Worm (Caenorhabditis elegans) whole organism, L2 larva: Measurements from ENCODE around the gene Y48E1C.4.

Experiments
- C34F6.9 ChIP-seq: fragments of 150-350 bp; optimal IDR thresholded peaks from 2 replicates; lab custom pipeline; 2014; ENCODE audit warnings: missing biosample characterization, missing genetic modification characterization
- R02D3.7 ChIP-seq: fragments of 150-350 bp; optimal IDR thresholded peaks from 2 replicates; lab custom pipeline; 2014; ENCODE audit warnings: missing biosample characterization, missing genetic modification characterization
- Y55F3AM.14 ChIP-seq: fragments of 200-800 bp; sonication (Bioruptor generic); optimal IDR thresholded peaks from 2 replicates; lab custom pipeline; 2018; ENCODE audit warnings: mild to moderate bottlenecking, missing genetic modification characterization, missing compliant biosample characterization
- ZK546.5 ChIP-seq: sonication (generic microtip); optimal IDR thresholded peaks from 2 replicates; lab custom pipeline; 2017; ENCODE audit warnings: missing biosample characterization, missing genetic modification characterization
- alr-1 ChIP-seq: fragments of 150-350 bp; optimal IDR thresholded peaks from 2 replicates; lab custom pipeline; 2014; ENCODE audit warnings: missing biosample characterization, missing genetic modification characterization
- aly-2 ChIP-seq: fragments of 150-350 bp; optimal IDR thresholded peaks from 2 replicates; lab custom pipeline; 2014; ENCODE audit warnings: missing biosample characterization, missing genetic modification characterization
- ama-1 ChIP-seq: fragments of 150-350 bp; optimal IDR thresholded peaks from 2 replicates; lab custom pipeline; 2018; ENCODE audit warnings: inconsistent platforms
- ceh-16 ChIP-seq: fragments of 150-350 bp; optimal IDR thresholded peaks from 2 replicates; lab custom pipeline; 2014; ENCODE audit warnings: missing biosample characterization, missing genetic modification characterization
- dmd-4 ChIP-seq: sonication (generic microtip); optimal IDR thresholded peaks from 2 replicates; lab custom pipeline; 2017; ENCODE audit warnings: missing biosample characterization, missing genetic modification characterization
- egl-27 ChIP-seq: sonication (generic microtip); optimal IDR thresholded peaks from 3 replicates; lab custom pipeline; 2017; ENCODE audit warnings: missing biosample characterization, missing genetic modification reagents, missing genetic modification characterization
- elt-1 ChIP-seq: fragments of 150-350 bp; optimal IDR thresholded peaks from 2 replicates; lab custom pipeline; 2014; ENCODE audit warnings: missing biosample characterization, missing genetic modification characterization
- elt-3 ChIP-seq: sonication (generic microtip); optimal IDR thresholded peaks from 2 replicates; lab custom pipeline; 2017; ENCODE audit warnings: missing biosample characterization, missing genetic modification characterization
- fos-1 ChIP-seq: fragments of 150-350 bp; optimal IDR thresholded peaks from 2 replicates; lab custom pipeline; 2014; ENCODE audit warnings: missing biosample characterization, missing genetic modification characterization
- gmeb-1 ChIP-seq: fragments of 150-350 bp; optimal IDR thresholded peaks from 2 replicates; lab custom pipeline; 2014; ENCODE audit warnings: missing biosample characterization, missing genetic modification characterization
- lin-11 ChIP-seq: fragments of 150-350 bp; sonication (generic microtip); optimal IDR thresholded peaks from 2 replicates; lab custom pipeline; 2014; ENCODE audit warnings: missing biosample characterization, missing genetic modification characterization, inconsistent platforms, mixed read lengths
- lin-13 ChIP-seq: fragments of 150-350 bp; optimal IDR thresholded peaks from 2 replicates; lab custom pipeline; 2014; ENCODE audit warnings: missing biosample characterization, missing genetic modification reagents, missing genetic modification characterization
- lin-39 ChIP-seq: fragments of 150-350 bp; optimal IDR thresholded peaks from 2 replicates; lab custom pipeline; 2014; ENCODE audit warnings: missing biosample characterization, missing genetic modification reagents, missing genetic modification characterization
- mab-5 ChIP-seq: fragments of 150-350 bp; optimal IDR thresholded peaks from 2 replicates; lab custom pipeline; 2014; ENCODE audit warnings: missing biosample characterization, missing genetic modification characterization
- mbf-1 ChIP-seq: sonication (generic microtip); optimal IDR thresholded peaks from 2 replicates; lab custom pipeline; 2017; ENCODE audit warnings: missing biosample characterization, missing genetic modification characterization
- mdl-1 ChIP-seq, 2 experiments: fragments of 150-350 bp in 1 of 2; sonication (generic microtip) in 1 of 2; optimal IDR thresholded peaks; 2 replicates each; lab custom pipeline; 2017; ENCODE audit warnings: missing biosample characterization in 2 of 2, missing genetic modification characterization in 2 of 2
- nhr-10 ChIP-seq: sonication (generic microtip); optimal IDR thresholded peaks from 2 replicates; lab custom pipeline; 2017; ENCODE audit warnings: missing biosample characterization, missing genetic modification characterization
- nhr-11 ChIP-seq: fragments of 150-350 bp; optimal IDR thresholded peaks from 2 replicates; lab custom pipeline; 2014; ENCODE audit warnings: missing biosample characterization, missing genetic modification characterization
- nhr-12 ChIP-seq: fragments of 150-350 bp; optimal IDR thresholded peaks from 2 replicates; lab custom pipeline; 2014; ENCODE audit warnings: missing biosample characterization, missing genetic modification characterization
- nhr-129 ChIP-seq: fragments of 150-350 bp; optimal IDR thresholded peaks from 2 replicates; lab custom pipeline; 2014; ENCODE audit warnings: missing biosample characterization, missing genetic modification characterization
- nhr-21 ChIP-seq: fragments of 150-350 bp; optimal IDR thresholded peaks from 2 replicates; lab custom pipeline; 2014; ENCODE audit warnings: missing biosample characterization, missing genetic modification characterization
- nhr-23 ChIP-seq: fragments of 150-350 bp; optimal IDR thresholded peaks from 2 replicates; lab custom pipeline; 2014; ENCODE audit warnings: missing biosample characterization, missing genetic modification reagents, missing genetic modification characterization
- nhr-25 ChIP-seq: fragments of 150-350 bp; sonication (generic microtip); optimal IDR thresholded peaks from 3 replicates; lab custom pipeline; 2014; ENCODE audit warnings: missing biosample characterization, missing genetic modification characterization
- nhr-6 ChIP-seq: fragments of 150-350 bp; optimal IDR thresholded peaks from 2 replicates; lab custom pipeline; 2014; ENCODE audit warnings: missing biosample characterization, missing genetic modification characterization
- nhr-77 ChIP-seq: fragments of 150-350 bp; optimal IDR thresholded peaks from 2 replicates; lab custom pipeline; 2014; ENCODE audit warnings: missing biosample characterization, missing genetic modification characterization
- peb-1 ChIP-seq: fragments of 150-350 bp; optimal IDR thresholded peaks from 2 replicates; lab custom pipeline; 2014; ENCODE audit warnings: missing biosample characterization, missing genetic modification characterization
- sem-4 ChIP-seq: fragments of 150-350 bp; optimal IDR thresholded peaks from 2 replicates; lab custom pipeline; 2014; ENCODE audit warnings: missing biosample characterization, missing genetic modification reagents, missing genetic modification characterization
- skn-1 ChIP-seq: sonication (generic microtip); optimal IDR thresholded peaks from 2 replicates; lab custom pipeline; 2017; ENCODE audit warnings: missing biosample characterization, missing genetic modification characterization
- sma-3 ChIP-seq: sonication (generic microtip); optimal IDR thresholded peaks from 2 replicates; lab custom pipeline; 2016; ENCODE audit warnings: missing genetic modification reagents, missing genetic modification characterization, missing compliant biosample characterization
- sma-9 ChIP-seq, 2 experiments: fragments of 150-350 bp in 1 of 2; sonication (generic microtip) in 1 of 2; optimal IDR thresholded peaks; 2 replicates each; lab custom pipeline; 2014 to 2016; ENCODE audit warnings: missing genetic modification characterization in 2 of 2, mild to moderate bottlenecking in 1 of 2, missing biosample characterization in 1 of 2, missing compliant biosample characterization in 1 of 2, missing genetic modification reagents in 1 of 2, moderate library complexity in 1 of 2
- snpc-4 ChIP-seq: fragments of 150-350 bp; optimal IDR thresholded peaks from 2 replicates; lab custom pipeline; 2014; ENCODE audit warnings: missing biosample characterization, missing genetic modification characterization
- unc-39 ChIP-seq: fragments of 150-350 bp; optimal IDR thresholded peaks from 2 replicates; lab custom pipeline; 2014; ENCODE audit warnings: missing biosample characterization, missing genetic modification characterization
- unc-55 ChIP-seq: fragments of 150-350 bp; sonication (generic microtip); optimal IDR thresholded peaks from 3 replicates; lab custom pipeline; 2014; ENCODE audit warnings: missing biosample characterization, missing genetic modification reagents, missing genetic modification characterization
- unc-62 ChIP-seq: fragments of 150-350 bp; optimal IDR thresholded peaks from 2 replicates; lab custom pipeline; 2014; ENCODE audit warnings: missing biosample characterization, missing genetic modification reagents, missing genetic modification characterization
- ztf-1 ChIP-seq: fragments of 200-800 bp; sonication (Bioruptor generic); conservative IDR thresholded peaks from 2 replicates; pipeline ENCODE4 v1.3.6; 2022; ENCODE audit warnings: missing genetic modification characterization, missing compliant biosample characterization
- ztf-11 ChIP-seq: sonication (generic microtip); optimal IDR thresholded peaks from 2 replicates; lab custom pipeline; 2017; ENCODE audit warnings: missing biosample characterization, missing genetic modification characterization
- ztf-4 ChIP-seq: fragments of 150-350 bp; optimal IDR thresholded peaks from 2 replicates; lab custom pipeline; 2014; ENCODE audit warnings: missing biosample characterization, missing genetic modification characterization

Y48E1C.4 gene

ce11 chrII:13436725-13437124, at the start of gene Y48E1C.4:
TSS of gene Y48E1C.4 (minus strand) at chrII:13436825.
- TF ChIP-seq Y55F3AM.14 (no peak), ama-1 (lab: Kevin White, UChicago) (no peak), alr-1 (tag; lab: Kevin White, UChicago) (no peak), nhr-6 (no peak), unc-62 (GFP tag; lab: Kevin White, UChicago) (no peak), sma-9 (GFP tag; optimal IDR thresholded peaks at IDR 0.05; lab: Kevin White, UChicago) (no peak), sma-9 (tag; optimal IDR thresholded peaks at IDR 0.05; lab: Kevin White, UChicago) (no peak), nhr-11 (tag; lab: Kevin White, UChicago) (no peak), gmeb-1 (tag; lab: Kevin White, UChicago) (no peak), ztf-11 (tag; lab: Kevin White, UChicago) (no peak), ceh-16 (no peak), ztf-1 (GFP tag; lab: Robert Waterston, UW) (no peak), nhr-77 (tag; lab: Kevin White, UChicago) (no peak), elt-1 (tag; lab: Kevin White, UChicago) (no peak)

ce11 chrII:13485119-13485518, 48.5 kb upstream of the Y48E1C.4 start:
- TF ChIP-seq lin-13 (no peak), lin-39 (no peak), C34F6.9 (no peak), nhr-6 (no peak), snpc-4 (tag; lab: Kevin White, UChicago) (no peak), unc-39 (tag; lab: Kevin White, UChicago) (no peak), ztf-4 (tag; lab: Kevin White, UChicago) (no peak), peb-1 (tag; lab: Kevin White, UChicago) (no peak), elt-3 (tag; lab: Kevin White, UChicago) (no peak), nhr-12 (tag; lab: Kevin White, UChicago) (no peak), ZK546.5 (tag; lab: Kevin White, UChicago) (no peak), unc-55 (no peak), fos-1 (no peak), Y55F3AM.14 (no peak), skn-1 (tag; lab: Kevin White, UChicago) (no peak), nhr-25 (tag; lab: Kevin White, UChicago) (no peak), alr-1 (tag; lab: Kevin White, UChicago) (no peak), dmd-4 (no peak)
- TF ChIP-seq, all 48 proteins: peak for 0

- TF ChIP-seq nhr-6 (no peak), sma-3 (no peak), dmd-4 (no peak), mdl-1 (tag; optimal IDR thresholded peaks at IDR 0.05; lab: Kevin White, UChicago) (no peak), ZK546.5 (tag; lab: Kevin White, UChicago) (no peak), nhr-12 (tag; lab: Kevin White, UChicago) (no peak), ama-1 (lab: Kevin White, UChicago) (no peak), unc-55 (no peak), sem-4 (tag; lab: Kevin White, UChicago) (no peak), nhr-23 (tag; lab: Kevin White, UChicago) (no peak), sma-9 (GFP tag; optimal IDR thresholded peaks at IDR 0.05; lab: Kevin White, UChicago) (no peak), sma-9 (tag; optimal IDR thresholded peaks at IDR 0.05; lab: Kevin White, UChicago) (no peak), nhr-10 (no peak), ztf-1 (GFP tag; lab: Robert Waterston, UW) (no peak), R02D3.7 (tag; lab: Kevin White, UChicago) (no peak), nhr-129 (tag; lab: Kevin White, UChicago) (no peak), lin-11 (tag; lab: Kevin White, UChicago) (no peak), aly-2 (tag; lab: Kevin White, UChicago) (no peak), mab-5 (no peak), gmeb-1 (tag; lab: Kevin White, UChicago) (no peak)
Observed at ce11 chrII:13484108-13484507, 47.5 kb upstream of the Y48E1C.4 start.

ce11 chrII:13481781-13482455, 45.3 kb upstream of the Y48E1C.4 start, which contains the start of gene E01G4.6:
TSS of gene E01G4.6 (plus strand) at chrII:13482405.
- TF ChIP-seq ztf-4 (tag; lab: Kevin White, UChicago) (no peak), lin-11 (tag; lab: Kevin White, UChicago) (no peak), snpc-4 (tag; lab: Kevin White, UChicago) (no peak), nhr-21 (tag; lab: Kevin White, UChicago) (no peak), mbf-1 (no peak), nhr-77 (tag; lab: Kevin White, UChicago) (no peak), skn-1 (tag; lab: Kevin White, UChicago) (no peak), nhr-11 (tag; lab: Kevin White, UChicago) (no peak), gmeb-1 (tag; lab: Kevin White, UChicago) (no peak), ztf-1 (GFP tag; lab: Robert Waterston, UW) (no peak), sma-3 (no peak), egl-27 (tag; lab: Kevin White, UChicago) (no peak), unc-55 (no peak)
- TF ChIP-seq, all 48 proteins: peak for 0
